Fruit fly (Drosophila melanogaster) whole organism, larva: ENCODE results near the gene eIF1.

Experiments used
- noc ChIP-seq: fragments of 200-800 bp; sonication (Bioruptor generic); optimal IDR thresholded peaks from 3 replicates; lab custom pipeline; 2019; ENCODE audit warnings: missing biosample characterization, mild to moderate bottlenecking, missing genetic modification characterization, moderate library complexity

The eIF1 gene

DNA sequence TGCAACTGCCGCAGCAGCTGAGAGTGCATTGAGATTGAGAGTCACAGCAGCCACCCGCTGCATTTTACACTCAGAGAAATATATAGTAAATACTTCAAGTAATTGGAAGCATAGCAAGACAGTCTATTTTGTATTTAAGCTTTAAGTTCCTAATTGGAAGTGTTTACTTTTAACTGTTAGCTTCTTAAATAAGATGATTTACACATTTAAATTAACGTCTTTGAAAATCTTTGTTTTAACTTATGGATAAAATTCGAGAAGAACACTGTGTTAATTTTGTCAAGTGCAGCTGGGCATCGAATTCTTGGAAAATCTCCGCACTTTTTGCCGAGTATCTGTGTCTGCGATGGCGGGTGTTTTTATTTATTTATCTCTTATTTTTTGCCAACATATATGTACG, 36.6 kb downstream of the eIF1 start:
- no peak for TF ChIP-seq noc (tag; lab: Kevin White, UChicago)

DNA sequence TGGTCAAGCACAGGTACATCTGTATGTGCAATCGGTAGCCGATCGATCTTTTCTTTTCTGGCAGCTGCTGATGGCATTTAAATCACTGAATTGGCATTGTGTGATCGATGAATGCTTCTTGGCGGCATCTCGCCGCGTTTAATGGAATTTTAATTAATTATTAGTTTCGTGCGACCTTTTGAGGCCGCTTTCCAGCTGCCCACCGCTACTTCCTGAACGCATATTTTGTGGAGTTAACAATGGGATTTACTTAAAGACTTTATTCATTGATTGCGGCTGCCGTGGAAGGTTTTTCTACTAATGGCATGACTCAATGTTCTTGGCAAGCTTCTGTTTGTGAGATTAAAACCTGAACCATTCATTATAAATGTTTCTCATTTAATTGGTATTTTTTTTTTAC, 38.5 kb downstream of the eIF1 start:
- no peak for TF ChIP-seq noc (tag; lab: Kevin White, UChicago)

DNA sequence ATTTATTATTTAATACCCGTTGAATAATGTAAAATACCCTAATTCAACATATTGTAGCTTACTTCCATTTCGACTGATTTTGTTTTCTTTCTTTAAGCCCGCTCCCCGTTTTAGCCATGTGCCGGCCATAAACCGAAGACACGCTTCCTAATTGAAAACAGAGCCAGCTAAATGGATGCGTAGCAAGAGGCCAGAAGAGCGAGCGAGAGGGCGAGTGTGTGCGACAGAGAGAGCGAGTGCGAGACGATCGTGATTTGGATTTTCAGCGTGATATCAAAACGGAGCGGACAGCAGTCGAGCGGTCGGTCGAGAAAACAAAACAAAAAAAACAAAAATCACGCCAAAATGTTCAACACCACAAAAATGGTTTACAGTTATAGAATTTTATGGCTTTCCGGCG, 43.2 kb downstream of the eIF1 start:
- no peak for TF ChIP-seq noc (tag; lab: Kevin White, UChicago)

dm6 chr3L:3268161-3268560, 45.0 kb downstream of the eIF1 start, which contains the start of gene CG34265:
Gene CG34265 (plus strand): TSS chr3L:3268461.
- no peak for TF ChIP-seq noc (tag; lab: Kevin White, UChicago)

dm6 chr3L:3270736-3271135, 47.6 kb downstream of the eIF1 start, which contains the start of gene CG14960:
Gene CG14960 (plus strand): TSS chr3L:3271036.
- TF ChIP-seq noc (tag; lab: Kevin White, UChicago), result no peak
